Worm (Caenorhabditis elegans) whole organism, young adult: ENCODE data around the gene gst-36.
A peak's percentile ranks its signal among the peaks of the same experiment; 100 is the strongest.

Experiments used
- B0035.1 ChIP-seq: sonication (generic microtip); optimal IDR thresholded peaks from 2 replicates; lab custom pipeline; 2016; ENCODE audit warnings: missing genetic modification characterization, mild to moderate bottlenecking, missing compliant biosample characterization, missing genotype, missing genetic modification reagents
- C17E4.6 ChIP-seq: fragments of 200-800 bp; sonication (Bioruptor generic); IDR thresholded peaks from 2 replicates; pipeline ENCODE4 v1.3.6; 2022; ENCODE audit warnings: missing genetic modification reagents, missing genetic modification characterization, missing compliant biosample characterization
- D2030.7 ChIP-seq: fragments of 200-800 bp; sonication (Bioruptor generic); IDR thresholded peaks from 2 replicates; pipeline ENCODE4 v1.3.6; 2022; ENCODE audit warnings: missing genetic modification reagents, missing genetic modification characterization, missing compliant biosample characterization
- F33H1.4 ChIP-seq: fragments of 200-800 bp; sonication (Bioruptor generic); IDR thresholded peaks from 2 replicates; pipeline ENCODE4 v1.3.6; 2022; ENCODE audit warnings: missing genetic modification reagents, missing genetic modification characterization, missing compliant biosample characterization
- F49E8.2 ChIP-seq: sonication (generic microtip); optimal IDR thresholded peaks from 3 replicates; lab custom pipeline; 2017; ENCODE audit warnings: missing genetic modification characterization, mild to moderate bottlenecking, missing compliant biosample characterization, antibody characterized with exemption, moderate library complexity; ENCODE audit not compliant: insufficient read depth
- F52B5.7 ChIP-seq: sonication (generic microtip); optimal IDR thresholded peaks from 2 replicates; lab custom pipeline; 2016; ENCODE audit warnings: mild to moderate bottlenecking, missing genetic modification characterization, missing compliant biosample characterization
- F57C9.4 ChIP-seq: sonication (generic microtip); optimal IDR thresholded peaks from 2 replicates; lab custom pipeline; 2017; ENCODE audit warnings: mild to moderate bottlenecking, missing genetic modification characterization, missing compliant biosample characterization
- T26A5.8 ChIP-seq: sonication (generic microtip); optimal IDR thresholded peaks from 2 replicates; lab custom pipeline; 2016; ENCODE audit warnings: missing genetic modification characterization, missing compliant biosample characterization
- Y53F4B.3 ChIP-seq: fragments of 200-800 bp; sonication (Bioruptor generic); IDR thresholded peaks from 2 replicates; pipeline ENCODE4 v1.3.6; 2022; ENCODE audit warnings: missing genetic modification reagents, missing genetic modification characterization, missing compliant biosample characterization
- Y53G8AR.9 ChIP-seq: fragments of 200-800 bp; sonication (Bioruptor generic); conservative IDR thresholded peaks from 2 replicates; pipeline ENCODE4 v1.3.6; 2022; ENCODE audit warnings: missing genetic modification reagents, missing genetic modification characterization, missing compliant biosample characterization
- Y95B8A.8 ChIP-seq: fragments of 200-800 bp; sonication (Bioruptor generic); IDR thresholded peaks from 2 replicates; pipeline ENCODE4 v1.3.6; 2022; ENCODE audit warnings: missing genetic modification reagents, missing genetic modification characterization, missing compliant biosample characterization
- ZK185.1 ChIP-seq: sonication (generic microtip); optimal IDR thresholded peaks from 2 replicates; lab custom pipeline; 2016; ENCODE audit warnings: mild to moderate bottlenecking, missing genetic modification characterization, missing compliant biosample characterization; ENCODE audit not compliant: poor library complexity, severe bottlenecking
- ama-1 ChIP-seq, 3 experiments: fragments of 150-350 bp in 1 of 3; sonication (generic microtip) in 2 of 3; optimal IDR thresholded peaks; 2 replicates each; lab custom pipeline; 2014 to 2018; ENCODE audit warnings: missing biosample characterization in 2 of 3, missing genetic modification characterization in 2 of 3, missing genetic modification reagents in 2 of 3
- aptf-2 ChIP-seq: fragments of 200-800 bp; sonication (Bioruptor generic); conservative IDR thresholded peaks from 2 replicates; pipeline ENCODE4 v1.3.6; 2022; ENCODE audit warnings: missing genetic modification reagents, missing genetic modification characterization, missing compliant biosample characterization
- aptf-3 ChIP-seq: fragments of 200-800 bp; sonication (Bioruptor generic); IDR thresholded peaks from 2 replicates; pipeline ENCODE4 v1.3.6; 2022; ENCODE audit warnings: missing genetic modification characterization, missing compliant biosample characterization
- athp-1 ChIP-seq: sonication (generic microtip); optimal IDR thresholded peaks from 2 replicates; lab custom pipeline; 2017; ENCODE audit warnings: mild to moderate bottlenecking, missing genetic modification characterization, missing compliant biosample characterization
- ceh-27 ChIP-seq: fragments of 200-800 bp; sonication (Bioruptor generic); optimal IDR thresholded peaks from 2 replicates; lab custom pipeline; 2018; ENCODE audit warnings: mild to moderate bottlenecking, missing genetic modification characterization, moderate library complexity, missing compliant biosample characterization
- ceh-79 ChIP-seq: sonication (generic microtip); optimal IDR thresholded peaks from 2 replicates; lab custom pipeline; 2017; ENCODE audit warnings: mild to moderate bottlenecking, missing genetic modification characterization, missing compliant biosample characterization
- dox-1 ChIP-seq: fragments of 200-800 bp; sonication (Bioruptor generic); IDR thresholded peaks from 2 replicates; pipeline ENCODE4 v1.3.6; 2022; ENCODE audit warnings: missing genetic modification reagents, missing genetic modification characterization, missing compliant biosample characterization
- dpl-1 ChIP-seq: fragments of 150-350 bp; optimal IDR thresholded peaks from 2 replicates; lab custom pipeline; 2014; ENCODE audit warnings: missing biosample characterization, missing genetic modification reagents, missing genetic modification characterization
- efl-1 ChIP-seq: fragments of 150-350 bp; optimal IDR thresholded peaks from 2 replicates; lab custom pipeline; 2014; ENCODE audit warnings: missing biosample characterization, missing genetic modification reagents, missing genetic modification characterization
- ekl-4 ChIP-seq: fragments of 200-800 bp; sonication (Bioruptor generic); IDR thresholded peaks from 2 replicates; pipeline ENCODE4 v1.3.6; 2022; ENCODE audit warnings: missing genetic modification reagents, missing genetic modification characterization, missing compliant biosample characterization
- gei-17 ChIP-seq: fragments of 200-800 bp; sonication (Bioruptor generic); optimal IDR thresholded peaks from 2 replicates; lab custom pipeline; 2018; ENCODE audit warnings: mild to moderate bottlenecking, missing genetic modification characterization, missing compliant biosample characterization
- hmg-1.2 ChIP-seq: fragments of 200-800 bp; sonication (Bioruptor generic); IDR thresholded peaks from 2 replicates; pipeline ENCODE4 v1.3.6; 2022; ENCODE audit warnings: missing genetic modification reagents, missing genetic modification characterization, missing compliant biosample characterization
- hsf-1 ChIP-seq: fragments of 200-800 bp; sonication (Bioruptor generic); IDR thresholded peaks from 2 replicates; pipeline ENCODE4 v1.3.6; 2022; ENCODE audit warnings: missing genetic modification reagents, missing genetic modification characterization, missing compliant biosample characterization
- lag-1 ChIP-seq: fragments of 200-800 bp; sonication (Bioruptor generic); IDR thresholded peaks from 2 replicates; pipeline ENCODE4 v1.3.6; 2022; ENCODE audit warnings: missing genetic modification reagents, missing genetic modification characterization, missing compliant biosample characterization
- lir-1 ChIP-seq: fragments of 200-800 bp; sonication (Bioruptor generic); conservative IDR thresholded peaks from 2 replicates; pipeline ENCODE4 v1.3.6; 2022; ENCODE audit warnings: missing genetic modification reagents, missing genetic modification characterization, missing compliant biosample characterization
- lsy-27 ChIP-seq: sonication (generic microtip); optimal IDR thresholded peaks from 2 replicates; lab custom pipeline; 2017; ENCODE audit warnings: missing genetic modification characterization, mild to moderate bottlenecking, missing compliant biosample characterization, antibody characterized with exemption, missing genotype, borderline replicate concordance; ENCODE audit not compliant: insufficient read depth
- madf-3 ChIP-seq: fragments of 200-800 bp; sonication (Bioruptor generic); IDR thresholded peaks from 2 replicates; pipeline ENCODE4 v1.3.6; 2022; ENCODE audit warnings: missing genetic modification reagents, missing genetic modification characterization, missing compliant biosample characterization
- madf-6 ChIP-seq: fragments of 200-800 bp; sonication (Bioruptor generic); IDR thresholded peaks from 2 replicates; pipeline ENCODE4 v1.3.6; 2022; ENCODE audit warnings: missing genetic modification reagents, missing genetic modification characterization, missing compliant biosample characterization
- madf-8 ChIP-seq: fragments of 200-800 bp; sonication (Bioruptor generic); conservative IDR thresholded peaks from 2 replicates; pipeline ENCODE4 v1.3.6; 2022; ENCODE audit warnings: missing genetic modification reagents, missing genetic modification characterization, missing compliant biosample characterization
- mcd-1 ChIP-seq: fragments of 200-800 bp; sonication (Bioruptor generic); IDR thresholded peaks from 2 replicates; pipeline ENCODE4 v1.3.6; 2022; ENCODE audit warnings: missing genetic modification reagents, missing genetic modification characterization, missing compliant biosample characterization
- nhr-179 ChIP-seq: sonication (generic microtip); optimal IDR thresholded peaks from 2 replicates; lab custom pipeline; 2016; ENCODE audit warnings: mild to moderate bottlenecking, missing genetic modification characterization, missing compliant biosample characterization
- nhr-80 ChIP-seq: sonication (generic microtip); optimal IDR thresholded peaks from 2 replicates; lab custom pipeline; 2016; ENCODE audit warnings: missing genetic modification characterization, missing compliant biosample characterization
- nhr-90 ChIP-seq: sonication (generic microtip); optimal IDR thresholded peaks from 2 replicates; lab custom pipeline; 2016; ENCODE audit warnings: missing genotype, mild to moderate bottlenecking, missing genetic modification characterization, missing compliant biosample characterization
- pha-4 ChIP-seq: fragments of 150-350 bp; sonication (generic microtip); optimal IDR thresholded peaks from 2 replicates; lab custom pipeline; 2014; ENCODE audit warnings: missing biosample characterization, missing genetic modification reagents, missing genetic modification characterization
- sea-2 ChIP-seq: fragments of 200-800 bp; sonication (Bioruptor generic); IDR thresholded peaks from 2 replicates; pipeline ENCODE4 v1.3.6; 2022; ENCODE audit warnings: missing genetic modification characterization, missing compliant biosample characterization
- snpc-1.3 ChIP-seq: sonication (generic microtip); optimal IDR thresholded peaks from 2 replicates; lab custom pipeline; 2017; ENCODE audit warnings: missing genetic modification characterization, mild to moderate bottlenecking, missing compliant biosample characterization, antibody characterized with exemption, moderate library complexity, missing genotype, missing genetic modification reagents; ENCODE audit not compliant: insufficient read depth
- tbp1 ChIP-seq: fragments of 200-800 bp; sonication (Bioruptor generic); optimal IDR thresholded peaks from 2 replicates; lab custom pipeline; 2018; ENCODE audit warnings: mild to moderate bottlenecking, missing genetic modification characterization, missing compliant biosample characterization
- unc-62 ChIP-seq: fragments of 150-350 bp; optimal IDR thresholded peaks from 2 replicates; lab custom pipeline; 2014; ENCODE audit warnings: missing biosample characterization, missing genetic modification reagents, missing genetic modification characterization
- xnd-1 ChIP-seq: sonication (generic microtip); optimal IDR thresholded peaks from 2 replicates; lab custom pipeline; 2016; ENCODE audit warnings: missing genotype, missing genetic modification reagents, missing genetic modification characterization, missing compliant biosample characterization
- zim-3 ChIP-seq: sonication (generic microtip); optimal IDR thresholded peaks from 2 replicates; lab custom pipeline; 2017; ENCODE audit warnings: mild to moderate bottlenecking, missing genetic modification characterization, moderate library complexity, missing compliant biosample characterization
- ztf-18 ChIP-seq: sonication (generic microtip); optimal IDR thresholded peaks from 2 replicates; lab custom pipeline; 2016; ENCODE audit warnings: missing genotype, mild to moderate bottlenecking, missing genetic modification characterization, missing compliant biosample characterization
- ztf-22 ChIP-seq: fragments of 200-800 bp; sonication (Bioruptor generic); optimal IDR thresholded peaks from 2 replicates; lab custom pipeline; 2018; ENCODE audit warnings: mild to moderate bottlenecking, missing genetic modification characterization, moderate library complexity, missing compliant biosample characterization
- ztf-25 ChIP-seq: fragments of 200-800 bp; sonication (Bioruptor generic); IDR thresholded peaks from 2 replicates; pipeline ENCODE4 v1.3.6; 2022; ENCODE audit warnings: missing genetic modification reagents, missing genetic modification characterization, missing compliant biosample characterization

gst-36 gene

DNA sequence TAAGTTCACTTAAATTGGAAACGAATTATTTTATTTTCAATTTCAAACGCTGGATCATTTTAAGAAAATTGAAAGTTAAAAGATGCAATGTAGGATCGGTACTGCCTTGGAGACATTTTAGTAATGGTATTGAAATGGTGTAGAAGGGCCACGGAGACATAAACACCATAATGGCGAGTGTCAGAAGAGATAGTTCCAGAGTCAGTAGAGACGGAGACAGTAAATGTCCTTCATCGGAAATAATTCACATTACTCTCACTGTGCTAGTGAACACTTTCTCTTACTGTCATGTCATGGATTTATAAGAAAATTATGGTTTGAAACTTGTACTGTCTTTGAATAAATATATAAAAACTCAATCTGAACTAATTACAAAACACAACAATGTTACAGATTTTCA is 30.3 kb upstream of the gst-36 start:
- TF ChIP-seq athp-1 (tag; lab: Kevin White, UChicago) (no peak), ceh-27 (GFP tag; lab: Kevin White, UChicago) (no peak), sea-2 (GFP tag; lab: Robert Waterston, UW) (no peak), ZK185.1 (tag; lab: Kevin White, UChicago) (no peak), F33H1.4 (GFP tag; lab: Robert Waterston, UW) (no peak), tbp1 (GFP tag; lab: Kevin White, UChicago) (no peak), nhr-90 (tag; lab: Kevin White, UChicago) (no peak), C17E4.6 (GFP tag; lab: Robert Waterston, UW) (no peak), ceh-79 (tag; lab: Kevin White, UChicago) (no peak), dox-1 (GFP tag; lab: Robert Waterston, UW) (no peak), zim-3 (tag; lab: Kevin White, UChicago) (no peak), F52B5.7 (tag; lab: Kevin White, UChicago) (no peak), gei-17 (no peak), ztf-18 (tag; lab: Kevin White, UChicago) (no peak)

- TF ChIP-seq F49E8.2 (no peak), dpl-1 (no peak), unc-62 (no peak), snpc-1.3 (tag; lab: Kevin White, UChicago) (no peak), Y53F4B.3 (no peak), B0035.1 (tag; lab: Kevin White, UChicago) (no peak), nhr-80 (tag; lab: Kevin White, UChicago) (peak; percentile 72)
Measured at ce11 chrX:9892323-9892722, 29.6 kb upstream of the gst-36 start, which contains the start of gene F21G4.1. Gene F21G4.1, minus strand, starts transcription at chrX:9892328.

DNA sequence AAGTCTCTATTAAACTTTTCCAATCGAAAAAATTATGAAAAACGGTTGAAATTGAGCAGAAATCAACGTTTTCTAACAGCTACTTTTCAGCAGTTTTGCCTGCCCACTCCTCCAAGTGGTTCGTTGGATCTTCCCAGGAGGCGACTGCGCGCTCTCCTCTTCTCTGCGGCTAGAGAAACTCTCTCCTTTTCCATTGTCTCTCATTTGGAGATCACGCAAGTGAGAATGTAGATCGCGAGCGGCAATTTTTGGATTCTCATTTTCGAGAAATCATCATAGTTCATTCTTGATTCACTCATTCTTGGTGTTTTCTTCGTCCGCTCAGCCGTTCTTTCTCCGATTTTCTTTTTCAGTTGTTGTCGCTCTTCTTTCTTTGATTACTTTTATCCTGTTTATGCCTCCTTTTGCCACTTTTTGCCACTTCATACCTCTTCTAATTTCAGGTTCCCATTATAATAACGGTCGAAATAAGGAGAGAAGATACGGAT is 21.1 kb upstream of the gst-36 start, which contains the start of gene mrp-4:
mrp-4 (plus strand) TSS at position 438 of the 488 bp plus-strand sequence.
- TF ChIP-seq mcd-1 (GFP tag; lab: Robert Waterston, UW): no peak
- no peak for TF ChIP-seq T26A5.8 (tag; lab: Kevin White, UChicago)
- TF ChIP-seq pha-4 (tag; lab: Kevin White, UChicago): no peak
- peak; percentile 77 for TF ChIP-seq madf-6 (GFP tag; lab: Robert Waterston, UW)
- TF ChIP-seq madf-8 (GFP tag; lab: Robert Waterston, UW): peak; percentile 41
- TF ChIP-seq D2030.7 (GFP tag; lab: Robert Waterston, UW): peak; percentile 60
- TF ChIP-seq B0035.1 (tag; lab: Kevin White, UChicago): no peak
- TF ChIP-seq madf-3 (GFP tag; lab: Robert Waterston, UW): 0 out of 2 replicates have a peak, but pooled peaks have one; percentile 53
- TF ChIP-seq lsy-27 (tag; lab: Kevin White, UChicago): no peak
- TF ChIP-seq F52B5.7 (tag; lab: Kevin White, UChicago): no peak
- TF ChIP-seq dpl-1: peak; percentile 36
- TF ChIP-seq aptf-2 (GFP tag; lab: Robert Waterston, UW): peak; percentile 100
- TF ChIP-seq nhr-179 (tag; lab: Kevin White, UChicago): no peak
- TF ChIP-seq ama-1 (optimal IDR thresholded peaks at IDR 0.05; lab: Kevin White, UChicago): no peak
- no peak for TF ChIP-seq ama-1 (GFP tag; optimal IDR thresholded peaks at IDR 0.05; lab: Kevin White, UChicago)
- no peak for TF ChIP-seq ekl-4
- peak; percentile 90 for TF ChIP-seq efl-1 (GFP tag; lab: Kevin White, UChicago)
- TF ChIP-seq unc-62: no peak
- peak; percentile 19 for TF ChIP-seq xnd-1 (tag; lab: Kevin White, UChicago)
- TF ChIP-seq hsf-1 (GFP tag; lab: Robert Waterston, UW): peak; percentile 63
- TF ChIP-seq lir-1: no peak
- no peak for TF ChIP-seq ztf-22 (GFP tag; lab: Kevin White, UChicago)
- TF ChIP-seq F49E8.2: no peak
- peak; percentile 82 for TF ChIP-seq hmg-1.2
- TF ChIP-seq F57C9.4 (tag; lab: Kevin White, UChicago): no peak
- no peak for TF ChIP-seq ztf-25 (GFP tag; lab: Robert Waterston, UW)
- TF ChIP-seq Y95B8A.8 (GFP tag; lab: Robert Waterston, UW): 0 out of 2 replicates have a peak, but pooled peaks have one; percentile 10
- no peak for TF ChIP-seq Y53G8AR.9 (GFP tag; lab: Robert Waterston, UW)
- no peak for TF ChIP-seq zim-3 (tag; lab: Kevin White, UChicago)
- peak; percentile 99 for TF ChIP-seq aptf-3 (GFP tag; lab: Robert Waterston, UW)
- no peak for TF ChIP-seq lag-1 (GFP tag; lab: Robert Waterston, UW)
